Worm (Caenorhabditis elegans) whole organism, L2 larva: ENCODE data around the gene col-85.
"Not testable (repeated sequence)": the region's sequence is repeated elsewhere in the genome, so short reads cannot be mapped to it uniquely, and the experiment has no call there.

ENCODE experiments used
- R02D3.7 ChIP-seq: fragments of 150-350 bp; optimal IDR thresholded peaks from 2 replicates; lab custom pipeline; 2014; ENCODE audit warnings: missing biosample characterization, missing genetic modification characterization
- ZK546.5 ChIP-seq: sonication (generic microtip); optimal IDR thresholded peaks from 2 replicates; lab custom pipeline; 2017; ENCODE audit warnings: missing biosample characterization, missing genetic modification characterization
- aly-2 ChIP-seq: fragments of 150-350 bp; optimal IDR thresholded peaks from 2 replicates; lab custom pipeline; 2014; ENCODE audit warnings: missing biosample characterization, missing genetic modification characterization
- blmp-1 ChIP-seq: sonication (generic microtip); optimal IDR thresholded peaks from 2 replicates; lab custom pipeline; 2017; ENCODE audit warnings: missing genetic modification characterization, mild to moderate bottlenecking, missing compliant biosample characterization, antibody characterized with exemption, moderate library complexity; ENCODE audit not compliant: insufficient read depth
- crh-2 ChIP-seq: sonication (generic microtip); optimal IDR thresholded peaks from 2 replicates; lab custom pipeline; 2017; ENCODE audit warnings: missing biosample characterization, missing genetic modification characterization
- dmd-4 ChIP-seq: sonication (generic microtip); optimal IDR thresholded peaks from 2 replicates; lab custom pipeline; 2017; ENCODE audit warnings: missing biosample characterization, missing genetic modification characterization
- elt-3 ChIP-seq: sonication (generic microtip); optimal IDR thresholded peaks from 2 replicates; lab custom pipeline; 2017; ENCODE audit warnings: missing biosample characterization, missing genetic modification characterization
- fos-1 ChIP-seq: fragments of 150-350 bp; optimal IDR thresholded peaks from 2 replicates; lab custom pipeline; 2014; ENCODE audit warnings: missing biosample characterization, missing genetic modification characterization
- gmeb-1 ChIP-seq: fragments of 150-350 bp; optimal IDR thresholded peaks from 2 replicates; lab custom pipeline; 2014; ENCODE audit warnings: missing biosample characterization, missing genetic modification characterization
- lin-13 ChIP-seq: fragments of 150-350 bp; optimal IDR thresholded peaks from 2 replicates; lab custom pipeline; 2014; ENCODE audit warnings: missing biosample characterization, missing genetic modification reagents, missing genetic modification characterization
- lin-39 ChIP-seq: fragments of 150-350 bp; optimal IDR thresholded peaks from 2 replicates; lab custom pipeline; 2014; ENCODE audit warnings: missing biosample characterization, missing genetic modification reagents, missing genetic modification characterization
- lsy-2 ChIP-seq, 2 experiments: fragments of 150-350 bp in 1 of 2; sonication (generic microtip) in 1 of 2; optimal IDR thresholded peaks; 2 replicates each; lab custom pipeline; 2014 to 2017; ENCODE audit warnings: missing biosample characterization in 2 of 2, missing genetic modification characterization in 2 of 2
- mab-5 ChIP-seq: fragments of 150-350 bp; optimal IDR thresholded peaks from 2 replicates; lab custom pipeline; 2014; ENCODE audit warnings: missing biosample characterization, missing genetic modification characterization
- mdl-1 ChIP-seq, 2 experiments: fragments of 150-350 bp in 1 of 2; sonication (generic microtip) in 1 of 2; optimal IDR thresholded peaks; 2 replicates each; lab custom pipeline; 2017; ENCODE audit warnings: missing biosample characterization in 2 of 2, missing genetic modification characterization in 2 of 2
- nhr-10 ChIP-seq: sonication (generic microtip); optimal IDR thresholded peaks from 2 replicates; lab custom pipeline; 2017; ENCODE audit warnings: missing biosample characterization, missing genetic modification characterization
- nhr-11 ChIP-seq: fragments of 150-350 bp; optimal IDR thresholded peaks from 2 replicates; lab custom pipeline; 2014; ENCODE audit warnings: missing biosample characterization, missing genetic modification characterization
- nhr-129 ChIP-seq: fragments of 150-350 bp; optimal IDR thresholded peaks from 2 replicates; lab custom pipeline; 2014; ENCODE audit warnings: missing biosample characterization, missing genetic modification characterization
- nhr-21 ChIP-seq: fragments of 150-350 bp; optimal IDR thresholded peaks from 2 replicates; lab custom pipeline; 2014; ENCODE audit warnings: missing biosample characterization, missing genetic modification characterization
- nhr-23 ChIP-seq: fragments of 150-350 bp; optimal IDR thresholded peaks from 2 replicates; lab custom pipeline; 2014; ENCODE audit warnings: missing biosample characterization, missing genetic modification reagents, missing genetic modification characterization
- nhr-25 ChIP-seq: fragments of 150-350 bp; sonication (generic microtip); optimal IDR thresholded peaks from 3 replicates; lab custom pipeline; 2014; ENCODE audit warnings: missing biosample characterization, missing genetic modification characterization
- nhr-6 ChIP-seq: fragments of 150-350 bp; optimal IDR thresholded peaks from 2 replicates; lab custom pipeline; 2014; ENCODE audit warnings: missing biosample characterization, missing genetic modification characterization
- nhr-77 ChIP-seq: fragments of 150-350 bp; optimal IDR thresholded peaks from 2 replicates; lab custom pipeline; 2014; ENCODE audit warnings: missing biosample characterization, missing genetic modification characterization
- skn-1 ChIP-seq: sonication (generic microtip); optimal IDR thresholded peaks from 2 replicates; lab custom pipeline; 2017; ENCODE audit warnings: missing biosample characterization, missing genetic modification characterization
- sma-3 ChIP-seq: sonication (generic microtip); optimal IDR thresholded peaks from 2 replicates; lab custom pipeline; 2016; ENCODE audit warnings: missing genetic modification reagents, missing genetic modification characterization, missing compliant biosample characterization
- sma-9 ChIP-seq, 2 experiments: fragments of 150-350 bp in 1 of 2; sonication (generic microtip) in 1 of 2; optimal IDR thresholded peaks; 2 replicates each; lab custom pipeline; 2014 to 2016; ENCODE audit warnings: missing genetic modification characterization in 2 of 2, mild to moderate bottlenecking in 1 of 2, missing biosample characterization in 1 of 2, missing compliant biosample characterization in 1 of 2, missing genetic modification reagents in 1 of 2, moderate library complexity in 1 of 2
- snpc-4 ChIP-seq: fragments of 150-350 bp; optimal IDR thresholded peaks from 2 replicates; lab custom pipeline; 2014; ENCODE audit warnings: missing biosample characterization, missing genetic modification characterization
- unc-39 ChIP-seq: fragments of 150-350 bp; optimal IDR thresholded peaks from 2 replicates; lab custom pipeline; 2014; ENCODE audit warnings: missing biosample characterization, missing genetic modification characterization
- unc-62 ChIP-seq: fragments of 150-350 bp; optimal IDR thresholded peaks from 2 replicates; lab custom pipeline; 2014; ENCODE audit warnings: missing biosample characterization, missing genetic modification reagents, missing genetic modification characterization
- zag-1 ChIP-seq: fragments of 150-350 bp; optimal IDR thresholded peaks from 2 replicates; lab custom pipeline; 2014; ENCODE audit warnings: missing biosample characterization, missing genetic modification characterization
- ztf-1 ChIP-seq: fragments of 200-800 bp; sonication (Bioruptor generic); conservative IDR thresholded peaks from 2 replicates; pipeline ENCODE4 v1.3.6; 2022; ENCODE audit warnings: missing genetic modification characterization, missing compliant biosample characterization
- ztf-11 ChIP-seq: sonication (generic microtip); optimal IDR thresholded peaks from 2 replicates; lab custom pipeline; 2017; ENCODE audit warnings: missing biosample characterization, missing genetic modification characterization
- ztf-4 ChIP-seq: fragments of 150-350 bp; optimal IDR thresholded peaks from 2 replicates; lab custom pipeline; 2014; ENCODE audit warnings: missing biosample characterization, missing genetic modification characterization

col-85 gene

ce11 chrII:12544533-12544932 lies 49.6 kb upstream of the col-85 start, which contains the start of gene F49C5.9:
Gene F49C5.9, minus strand, starts transcription at chrII:12544633.
- TF ChIP-seq mdl-1 (tag; optimal IDR thresholded peaks at IDR 0.05; lab: Kevin White, UChicago) = no peak
- TF ChIP-seq nhr-129 (tag; lab: Kevin White, UChicago) = no peak
- TF ChIP-seq crh-2 (tag; lab: Kevin White, UChicago) = no peak
- TF ChIP-seq unc-62 = no peak
- no peak for TF ChIP-seq sma-9 (GFP tag; optimal IDR thresholded peaks at IDR 0.05; lab: Kevin White, UChicago)
- no peak for TF ChIP-seq sma-9 (tag; optimal IDR thresholded peaks at IDR 0.05; lab: Kevin White, UChicago)
- no peak for TF ChIP-seq ztf-4
- no peak for TF ChIP-seq gmeb-1 (tag; lab: Kevin White, UChicago)
- TF ChIP-seq lin-39 (tag; lab: Kevin White, UChicago) = no peak
- TF ChIP-seq aly-2 (tag; lab: Kevin White, UChicago) = no peak
- no peak for TF ChIP-seq unc-39 (tag; lab: Kevin White, UChicago)
- TF ChIP-seq nhr-25 (tag; lab: Kevin White, UChicago) = no peak
- TF ChIP-seq nhr-21 = no peak
- TF ChIP-seq zag-1 (tag; lab: Kevin White, UChicago) = no peak
- no peak for TF ChIP-seq blmp-1
- no peak for TF ChIP-seq lin-13 (GFP tag; lab: Kevin White, UChicago)
- no peak for TF ChIP-seq snpc-4 (tag; lab: Kevin White, UChicago)

ce11 chrII:12542594-12542997 lies 47.7 kb upstream of the col-85 start:
- TF ChIP-seq fos-1 (tag; lab: Kevin White, UChicago) = peak; percentile 33
- no peak for TF ChIP-seq nhr-129 (tag; lab: Kevin White, UChicago)

ce11 chrII:12541670-12542080 lies 46.8 kb upstream of the col-85 start:
- peak; percentile 5 for TF ChIP-seq sma-3 (GFP tag; lab: Kevin White, UChicago)
- peak; percentile 39 for TF ChIP-seq fos-1 (tag; lab: Kevin White, UChicago)
- peak; percentile 7 for TF ChIP-seq nhr-21

ce11 chrII:12539395-12539794 lies 44.5 kb upstream of the col-85 start:
- TF ChIP-seq lin-13 (GFP tag; lab: Kevin White, UChicago) (no peak), skn-1 (tag; lab: Kevin White, UChicago) (no peak), nhr-25 (tag; lab: Kevin White, UChicago) (no peak), crh-2 (tag; lab: Kevin White, UChicago) (no peak), fos-1 (tag; lab: Kevin White, UChicago) (no peak), zag-1 (tag; lab: Kevin White, UChicago) (no peak), lsy-2 (tag; optimal IDR thresholded peaks at IDR 0.05; lab: Kevin White, UChicago) (no peak), blmp-1 (no peak), nhr-23 (tag; lab: Kevin White, UChicago) (no peak), nhr-21 (no peak), nhr-10 (tag; lab: Kevin White, UChicago) (no peak), ztf-1 (no peak), mab-5 (tag; lab: Kevin White, UChicago) (no peak), lin-39 (tag; lab: Kevin White, UChicago) (no peak), elt-3 (tag; lab: Kevin White, UChicago) (no peak), nhr-129 (tag; lab: Kevin White, UChicago) (no peak), nhr-77 (no peak)

- TF ChIP-seq ztf-11 (tag; lab: Kevin White, UChicago); sma-9 (GFP tag; optimal IDR thresholded peaks at IDR 0.05; lab: Kevin White, UChicago); sma-9 (tag; optimal IDR thresholded peaks at IDR 0.05; lab: Kevin White, UChicago); dmd-4 (tag; lab: Kevin White, UChicago): not testable (repeated sequence)
- TF ChIP-seq, all 48 proteins: peak for 0; not testable (repeated sequence) for 48
These were observed 41.3 kb upstream of the col-85 start, which contains the start of gene F49C5.3 for ce11 chrII:12536203-12536602. Gene F49C5.3, plus strand, starts transcription at chrII:12536503.

ce11 chrII:12535297-12535803 lies 40.5 kb upstream of the col-85 start, which contains the start of gene nimk-1:
Gene nimk-1, plus strand, starts transcription at chrII:12535753.
- TF ChIP-seq crh-2 (tag; lab: Kevin White, UChicago) = no peak
- no peak for TF ChIP-seq nhr-10 (tag; lab: Kevin White, UChicago)
- TF ChIP-seq nhr-11 = no peak
- no peak for TF ChIP-seq R02D3.7 (tag; lab: Kevin White, UChicago)
- no peak for TF ChIP-seq nhr-6 (tag; lab: Kevin White, UChicago)
- no peak for TF ChIP-seq elt-3 (tag; lab: Kevin White, UChicago)
- TF ChIP-seq nhr-77 = no peak
- no peak for TF ChIP-seq ZK546.5
